Fruit fly (Drosophila melanogaster): ENCODE measurements around the gene daed.

- no peak for TF ChIP-seq CG12768 (GFP tag; optimal IDR thresholded peaks at IDR 0.05)
- TF ChIP-seq tj (GFP tag; optimal IDR thresholded peaks at IDR 0.05) = no peak
- no peak for TF ChIP-seq CG14711 (tag; optimal IDR thresholded peaks at IDR 0.05)
- TF ChIP-seq cnc (optimal IDR thresholded peaks at IDR 0.05) = no peak
- TF ChIP-seq kay (GFP tag; ENCODE audit: borderline replicate concordance) = no peak
- TF ChIP-seq CG11617 (GFP tag; optimal IDR thresholded peaks at IDR 0.05) = no peak
Observed at dm6 chr2L:2249578-2249977, 33.5 kb upstream of the daed start.

Measured in whole organism, adult.